Worm (Caenorhabditis elegans): ENCODE data around the gene drp-1.

Gene drp-1

DNA sequence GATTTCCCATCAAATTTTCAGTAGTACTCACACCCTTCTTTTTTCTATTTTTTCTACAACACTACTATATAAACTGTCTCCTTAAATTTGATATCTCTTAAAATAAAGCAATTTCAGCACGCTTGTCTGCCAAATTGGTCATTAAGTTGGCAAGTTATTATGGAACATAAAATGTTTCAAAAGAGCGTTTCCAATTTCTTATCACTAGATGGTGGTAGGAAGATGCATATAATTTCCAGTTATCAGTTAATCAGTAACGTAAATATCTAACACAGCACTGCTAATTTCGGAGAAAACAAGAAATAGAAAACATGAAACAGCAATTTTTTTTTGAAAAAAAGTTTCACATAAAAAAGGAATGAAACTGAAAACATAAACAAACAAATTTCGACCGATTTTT is 7.3 kb upstream of the drp-1 start:
- no peak for TF ChIP-seq W03F9.2 (tag; optimal IDR thresholded peaks at IDR 0.05)
- no peak for TF ChIP-seq dao-5 (tag; optimal IDR thresholded peaks at IDR 0.05)

DNA sequence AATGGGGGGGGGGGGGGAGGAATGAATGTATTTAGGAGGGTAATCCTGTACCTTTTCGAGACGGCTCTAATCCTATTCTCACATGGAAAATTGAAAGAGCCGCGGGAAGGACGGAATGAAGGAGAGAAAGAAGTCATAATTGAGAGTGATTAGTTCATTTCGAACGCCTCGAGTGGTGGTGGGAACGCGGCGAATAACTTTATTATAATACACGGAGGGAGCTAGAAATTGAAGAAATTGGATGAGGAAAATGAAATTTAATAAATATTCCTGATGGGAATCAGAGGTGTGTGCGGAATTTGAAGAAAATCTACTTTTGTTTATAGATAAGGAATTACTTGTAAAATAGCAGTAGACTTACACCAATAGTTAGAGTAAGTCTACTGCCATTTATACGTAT is 4.7 kb upstream of the drp-1 start:
- TF ChIP-seq W03F9.2 (tag; optimal IDR thresholded peaks at IDR 0.05) (no peak), dao-5 (tag; optimal IDR thresholded peaks at IDR 0.05) (no peak), him-1 (tag; optimal IDR thresholded peaks at IDR 0.05) (no peak)

DNA sequence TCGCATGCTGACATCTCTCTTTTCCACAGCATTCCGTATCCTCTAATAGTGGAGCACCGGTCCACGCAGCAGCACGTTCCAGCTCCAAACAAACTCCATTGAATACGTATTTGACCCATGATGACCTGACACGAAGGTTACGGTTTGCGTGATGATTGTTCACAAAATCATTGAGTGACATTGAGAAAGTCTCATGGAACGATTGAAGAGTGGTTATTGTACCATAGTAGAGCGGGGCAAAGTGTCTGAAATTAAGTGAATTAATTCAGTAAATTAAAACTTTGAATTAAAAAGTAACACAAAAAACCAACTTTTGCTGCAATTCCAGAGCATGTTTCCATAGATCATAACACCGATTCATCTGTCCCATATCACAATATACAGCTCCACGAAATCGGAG is 3.7 kb upstream of the drp-1 start:
- TF ChIP-seq dao-5 (tag; optimal IDR thresholded peaks at IDR 0.05) (no peak), him-1 (tag; optimal IDR thresholded peaks at IDR 0.05) (no peak), W03F9.2 (tag; optimal IDR thresholded peaks at IDR 0.05) (no peak)

DNA sequence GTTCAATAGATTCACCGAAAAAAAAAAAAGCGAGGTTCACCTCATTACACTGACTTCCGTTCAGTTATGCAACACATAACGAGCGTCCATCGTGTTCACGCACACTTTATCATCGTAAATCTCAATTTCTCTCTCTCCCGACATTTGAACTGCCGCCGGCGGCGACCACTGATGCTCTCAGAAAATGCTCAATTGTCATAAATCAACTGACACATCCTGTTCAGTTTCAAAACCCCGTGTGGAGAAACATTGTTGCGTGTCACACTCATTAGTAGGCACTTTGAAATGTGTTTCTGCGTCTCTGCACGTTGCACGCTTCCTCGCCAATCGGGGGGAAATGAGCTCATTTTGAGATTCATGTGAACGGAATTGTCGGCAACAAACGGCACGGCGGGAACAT is 2.5 kb upstream of the drp-1 start:
- TF ChIP-seq dao-5 (tag; optimal IDR thresholded peaks at IDR 0.05) (no peak), W03F9.2 (tag; optimal IDR thresholded peaks at IDR 0.05) (no peak), him-1 (tag; optimal IDR thresholded peaks at IDR 0.05) (no peak)

- no peak for TF ChIP-seq W03F9.2 (tag; optimal IDR thresholded peaks at IDR 0.05)
- no peak for TF ChIP-seq dao-5 (tag; optimal IDR thresholded peaks at IDR 0.05)
Observed at ce11 chrIV:5541285-5541684, 3.0 kb downstream of the drp-1 start, which contains the start of gene tebp-2. tebp-2 (plus strand) TSS chrIV:5541627.

DNA sequence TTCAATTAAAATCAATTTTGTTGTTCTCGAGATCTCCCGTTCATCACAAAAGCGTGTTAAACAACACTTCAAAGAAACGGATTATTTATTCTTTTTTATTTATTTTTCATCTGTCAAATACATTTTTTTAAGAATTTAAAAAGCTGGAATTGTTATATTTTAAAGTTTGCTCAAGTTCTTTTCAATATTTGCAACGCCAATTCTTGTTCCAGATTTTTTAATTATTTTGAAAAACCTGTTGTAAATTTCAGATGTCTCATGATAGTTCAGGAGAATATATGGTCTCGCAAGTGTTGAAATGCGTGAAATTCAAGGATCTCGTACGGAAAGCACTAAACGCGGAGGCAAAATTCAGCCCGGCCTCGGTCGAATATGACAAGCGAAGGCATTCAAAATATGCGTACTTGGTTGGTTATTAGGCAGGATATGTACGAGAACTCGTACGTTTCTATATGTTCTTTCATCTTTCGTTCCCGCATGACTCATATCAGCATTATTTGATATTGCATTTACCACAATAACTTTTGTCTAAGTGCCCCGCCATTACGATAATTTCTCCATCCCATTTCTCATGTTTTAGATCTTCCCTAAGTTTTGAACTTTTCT is 6.4 kb downstream of the drp-1 start, which contains the start of gene cec-6:
TSS of gene cec-6 (plus strand) at position 252 of the 606 bp plus-strand sequence.
- TF ChIP-seq him-1 (tag; optimal IDR thresholded peaks at IDR 0.05) (no peak), W03F9.2 (tag; optimal IDR thresholded peaks at IDR 0.05) (no peak), dao-5 (tag; optimal IDR thresholded peaks at IDR 0.05) (no peak)

ce11 chrIV:5548843-5549242 is 10.6 kb downstream of the drp-1 start:
- TF ChIP-seq dao-5 (tag; optimal IDR thresholded peaks at IDR 0.05) (no peak), him-1 (tag; optimal IDR thresholded peaks at IDR 0.05) (no peak), W03F9.2 (tag; optimal IDR thresholded peaks at IDR 0.05) (peak; percentile 31)

DNA sequence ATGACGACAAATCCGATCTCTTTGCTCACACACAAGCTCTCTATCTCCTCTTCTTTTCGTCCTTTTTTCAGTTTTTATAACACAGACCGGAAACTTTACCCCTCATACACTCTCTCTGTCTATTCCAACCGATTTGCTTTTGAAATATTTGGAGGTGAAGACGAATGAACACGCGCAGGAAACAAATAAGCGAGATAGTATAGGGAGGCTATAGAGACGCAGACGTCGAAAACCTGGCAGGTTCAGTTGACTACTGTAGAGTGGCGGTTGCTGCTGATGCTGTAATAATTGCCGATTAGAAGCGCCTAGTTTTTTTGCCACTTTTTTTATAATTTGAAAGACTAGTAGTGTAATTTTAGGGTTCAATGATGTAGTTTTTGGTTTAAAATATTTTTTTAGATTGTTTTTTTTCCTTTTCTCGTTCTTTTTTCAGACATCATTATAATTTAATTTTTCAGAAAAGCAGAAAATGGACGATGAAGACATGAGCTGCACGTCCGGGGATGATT is 12.4 kb downstream of the drp-1 start, which contains the start of gene ari-2:
TSS of gene ari-2 (plus strand) at position 459 of the 509 bp plus-strand sequence.
- TF ChIP-seq him-1 (tag; optimal IDR thresholded peaks at IDR 0.05) (no peak), dao-5 (tag; optimal IDR thresholded peaks at IDR 0.05) (no peak), W03F9.2 (tag; optimal IDR thresholded peaks at IDR 0.05) (no peak)

DNA sequence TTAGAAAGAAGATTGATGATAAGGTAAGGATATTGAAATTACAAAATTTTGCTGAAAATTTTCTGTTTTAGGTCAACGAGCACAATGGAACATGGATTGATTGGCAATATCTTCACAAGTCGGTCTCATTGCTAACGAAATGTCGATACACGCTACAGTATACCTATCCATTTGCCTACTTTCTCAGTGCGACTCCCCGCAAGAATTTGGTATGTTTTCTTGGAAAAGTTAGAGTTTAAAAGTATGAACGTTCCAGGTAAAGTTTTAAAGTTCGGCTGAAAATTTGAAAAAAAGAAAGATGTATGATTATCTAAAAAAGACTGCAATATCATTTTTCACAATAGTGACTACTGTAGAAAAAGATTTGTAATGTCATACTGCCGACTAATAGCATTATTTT is 15.9 kb downstream of the drp-1 start:
- no peak for TF ChIP-seq dao-5 (tag; optimal IDR thresholded peaks at IDR 0.05)
- TF ChIP-seq him-1 (tag; optimal IDR thresholded peaks at IDR 0.05): no peak
- no peak for TF ChIP-seq W03F9.2 (tag; optimal IDR thresholded peaks at IDR 0.05)

DNA sequence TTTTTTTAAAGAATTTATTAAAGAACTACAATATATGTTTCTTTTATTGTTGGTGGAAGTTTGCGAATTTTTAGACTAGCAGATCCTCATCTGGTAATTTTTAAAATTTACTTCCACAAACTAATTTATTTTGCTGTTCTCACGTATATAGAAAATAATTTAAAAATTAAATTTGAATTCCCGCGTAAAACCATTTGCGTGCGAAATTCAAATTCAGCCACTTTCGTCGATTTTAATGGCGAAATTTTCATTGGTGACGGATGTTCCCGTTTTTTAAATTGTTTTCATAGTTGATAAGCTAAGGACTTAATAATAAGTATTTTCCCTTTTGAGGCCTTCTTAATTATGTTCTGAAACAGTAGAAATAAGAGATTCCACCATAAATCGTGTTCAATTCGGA is 22.8 kb downstream of the drp-1 start:
- TF ChIP-seq him-1 (tag; optimal IDR thresholded peaks at IDR 0.05) (no peak), dao-5 (tag; optimal IDR thresholded peaks at IDR 0.05) (no peak), W03F9.2 (tag; optimal IDR thresholded peaks at IDR 0.05) (no peak)

ce11 chrIV:5561497-5562155 is 23.3 kb downstream of the drp-1 start:
- no peak for TF ChIP-seq W03F9.2 (tag; optimal IDR thresholded peaks at IDR 0.05)

DNA sequence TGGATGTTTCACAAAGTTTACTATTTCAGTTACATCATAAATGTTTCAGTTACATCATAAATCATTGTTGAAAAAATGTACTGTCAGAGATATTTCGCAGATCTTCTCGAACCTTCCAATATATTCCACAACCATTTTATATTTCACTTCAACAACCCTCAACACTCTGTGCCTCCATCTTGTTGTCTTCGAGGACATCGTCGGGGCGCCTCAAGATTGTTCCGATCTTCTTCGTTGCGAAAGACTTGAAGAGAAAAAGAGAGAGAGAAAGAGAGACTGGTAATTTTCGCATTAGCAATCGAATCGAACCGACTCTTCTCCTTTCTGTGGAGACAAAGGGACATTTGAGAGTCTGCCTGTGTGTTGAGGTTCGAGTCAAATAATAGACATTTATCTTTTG is 25.0 kb downstream of the drp-1 start:
- TF ChIP-seq W03F9.2 (tag; optimal IDR thresholded peaks at IDR 0.05) (no peak), him-1 (tag; optimal IDR thresholded peaks at IDR 0.05) (no peak), dao-5 (tag; optimal IDR thresholded peaks at IDR 0.05) (no peak)

ce11 chrIV:5564293-5564692 is 26.0 kb downstream of the drp-1 start:
- TF ChIP-seq W03F9.2 (tag; optimal IDR thresholded peaks at IDR 0.05): no peak
- no peak for TF ChIP-seq him-1 (tag; optimal IDR thresholded peaks at IDR 0.05)
- TF ChIP-seq dao-5 (tag; optimal IDR thresholded peaks at IDR 0.05): no peak

ce11 chrIV:5565105-5565504 is 26.8 kb downstream of the drp-1 start:
- TF ChIP-seq dao-5 (tag; optimal IDR thresholded peaks at IDR 0.05): no peak

- TF ChIP-seq W03F9.2 (tag; optimal IDR thresholded peaks at IDR 0.05): no peak
- TF ChIP-seq dao-5 (tag; optimal IDR thresholded peaks at IDR 0.05): no peak
- no peak for TF ChIP-seq him-1 (tag; optimal IDR thresholded peaks at IDR 0.05)
Observed at ce11 chrIV:5572693-5573092, 34.4 kb downstream of the drp-1 start.
